Worm (Caenorhabditis elegans) whole organism, early embryonic: ENCODE measurements around the gene kin-33.

Experiments
- B0310.2 ChIP-seq: sonication (generic microtip); optimal IDR thresholded peaks from 2 replicates; lab custom pipeline; 2016; ENCODE audit warnings: mild to moderate bottlenecking, missing genetic modification characterization, missing compliant biosample characterization
- F13C5.2 ChIP-seq: sonication (generic microtip); optimal IDR thresholded peaks from 2 replicates; lab custom pipeline; 2017; ENCODE audit warnings: mild to moderate bottlenecking, missing genetic modification characterization, inconsistent platforms, missing compliant biosample characterization
- aly-1 ChIP-seq: sonication (generic microtip); optimal IDR thresholded peaks from 2 replicates; lab custom pipeline; 2016; ENCODE audit warnings: missing genetic modification characterization, missing compliant biosample characterization
- ama-1 ChIP-seq: fragments of 150-350 bp; optimal IDR thresholded peaks from 2 replicates; lab custom pipeline; 2014
- ceh-13 ChIP-seq: fragments of 200-800 bp; sonication (Bioruptor generic); optimal IDR thresholded peaks from 2 replicates; lab custom pipeline; 2018; ENCODE audit warnings: mild to moderate bottlenecking, missing genetic modification characterization, missing compliant biosample characterization
- ceh-36 ChIP-seq: sonication (generic microtip); optimal IDR thresholded peaks from 2 replicates; lab custom pipeline; 2016; ENCODE audit warnings: missing genetic modification characterization, inconsistent platforms, missing compliant biosample characterization
- ets-7 ChIP-seq: sonication (generic microtip); optimal IDR thresholded peaks from 2 replicates; lab custom pipeline; 2016; ENCODE audit warnings: missing genotype, missing genetic modification characterization, missing compliant biosample characterization
- flt-1 ChIP-seq: fragments of 200-800 bp; sonication (Bioruptor generic); IDR thresholded peaks from 2 replicates; pipeline ENCODE4 v1.3.6; 2022; ENCODE audit warnings: missing genetic modification characterization, missing compliant biosample characterization
- hmbx-1 ChIP-seq: sonication (generic microtip); optimal IDR thresholded peaks from 2 replicates; lab custom pipeline; 2016; ENCODE audit warnings: mild to moderate bottlenecking, missing genetic modification characterization, missing compliant biosample characterization
- hmg-4 ChIP-seq: fragments of 200-800 bp; sonication (Bioruptor generic); optimal IDR thresholded peaks from 2 replicates; lab custom pipeline; 2018; ENCODE audit warnings: mild to moderate bottlenecking, missing genetic modification characterization, missing compliant biosample characterization
- hnd-1 ChIP-seq: sonication (generic microtip); optimal IDR thresholded peaks from 2 replicates; lab custom pipeline; 2016; ENCODE audit warnings: missing genetic modification characterization, missing compliant biosample characterization
- pes-1 ChIP-seq: fragments of 200-800 bp; sonication (Bioruptor generic); IDR thresholded peaks from 2 replicates; pipeline ENCODE4 v1.3.6; 2022; ENCODE audit warnings: missing genetic modification reagents, missing genetic modification characterization, missing compliant biosample characterization
- scrt-1 ChIP-seq: fragments of 200-800 bp; sonication (Bioruptor generic); IDR thresholded peaks from 2 replicates; pipeline ENCODE4 v1.3.6; 2022; ENCODE audit warnings: missing genetic modification characterization, missing compliant biosample characterization
- sea-1 ChIP-seq: fragments of 200-800 bp; sonication (Bioruptor generic); conservative IDR thresholded peaks from 2 replicates; pipeline ENCODE4 v1.3.6; 2022; ENCODE audit warnings: missing genetic modification characterization, missing compliant biosample characterization
- tbx-11 ChIP-seq: fragments of 200-800 bp; sonication (Bioruptor generic); IDR thresholded peaks from 2 replicates; pipeline ENCODE4 v1.3.6; 2022; ENCODE audit warnings: missing genetic modification characterization, missing compliant biosample characterization
- tbx-37 ChIP-seq: fragments of 200-800 bp; sonication (Bioruptor generic); conservative IDR thresholded peaks from 2 replicates; pipeline ENCODE4 v1.3.6; 2022; ENCODE audit warnings: missing genetic modification reagents, missing genetic modification characterization, missing compliant biosample characterization
- tra-4 ChIP-seq: sonication (generic microtip); optimal IDR thresholded peaks from 2 replicates; lab custom pipeline; 2017; ENCODE audit warnings: missing genetic modification characterization, missing compliant biosample characterization

kin-33 gene

DNA sequence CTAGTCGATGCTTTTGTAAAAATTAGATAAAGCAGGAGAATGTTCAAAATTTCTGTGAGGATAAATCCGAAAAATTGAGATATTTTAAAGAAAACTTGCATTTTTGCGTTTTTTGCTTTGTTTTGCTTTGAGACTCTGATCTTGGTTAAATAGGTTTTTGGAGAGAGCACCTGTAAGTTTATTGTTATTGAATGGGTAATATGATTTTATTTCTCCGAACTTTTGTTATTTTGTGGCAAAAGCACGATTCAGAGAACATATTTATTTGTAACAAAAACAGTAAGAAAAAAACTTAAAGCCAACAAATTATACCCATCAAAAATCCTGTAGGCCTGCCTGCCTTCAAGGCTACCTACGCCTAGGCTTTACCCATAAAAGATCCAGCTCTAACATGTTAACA, 20.1 kb upstream of the kin-33 start, which contains the start of gene str-121:
Gene str-121 (minus strand): TSS at position 101 of the 400 bp plus-strand sequence.
- TF ChIP-seq ceh-13 (GFP tag; lab: Kevin White, UChicago) (no peak), ceh-36 (tag; lab: Kevin White, UChicago) (no peak), ets-7 (tag; lab: Kevin White, UChicago) (no peak), tra-4 (no peak), F13C5.2 (tag; lab: Kevin White, UChicago) (no peak), aly-1 (tag; lab: Kevin White, UChicago) (no peak), hmg-4 (GFP tag; lab: Kevin White, UChicago) (no peak), tbx-11 (GFP tag; lab: Robert Waterston, UW) (no peak), sea-1 (GFP tag; lab: Robert Waterston, UW) (no peak), B0310.2 (tag; lab: Kevin White, UChicago) (no peak), pes-1 (GFP tag; lab: Robert Waterston, UW) (no peak), tbx-37 (GFP tag; lab: Robert Waterston, UW) (no peak), ama-1 (no peak), scrt-1 (GFP tag; lab: Robert Waterston, UW) (no peak), flt-1 (no peak), hmbx-1 (tag; lab: Kevin White, UChicago) (no peak), hnd-1 (tag; lab: Kevin White, UChicago) (no peak)

DNA sequence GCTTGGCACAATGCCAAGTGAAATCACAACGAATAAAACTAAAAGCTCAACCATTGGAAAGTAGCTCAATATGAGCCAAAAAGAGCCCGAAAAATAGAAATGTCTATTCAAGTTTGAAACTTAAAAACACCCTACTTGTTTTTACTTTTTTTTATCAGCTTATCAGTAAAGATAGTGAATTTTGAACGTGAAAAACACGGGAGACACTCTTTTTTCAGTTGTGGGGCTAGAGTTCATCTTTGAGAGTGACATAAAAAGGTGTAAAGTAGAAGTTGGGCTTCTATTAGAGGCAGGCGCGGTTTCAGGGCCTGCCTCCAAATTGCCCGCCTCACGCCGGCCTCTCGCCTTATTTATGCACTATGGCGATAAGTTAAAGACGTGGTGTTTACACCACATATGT, 17.2 kb upstream of the kin-33 start, which contains the start of gene oac-39:
Gene oac-39 (minus strand): TSS at position 101 of the 400 bp plus-strand sequence.
- TF ChIP-seq hmg-4 (GFP tag; lab: Kevin White, UChicago) = no peak
- no peak for TF ChIP-seq aly-1 (tag; lab: Kevin White, UChicago)
- no peak for TF ChIP-seq tbx-37 (GFP tag; lab: Robert Waterston, UW)
- TF ChIP-seq hnd-1 (tag; lab: Kevin White, UChicago) = no peak
- no peak for TF ChIP-seq B0310.2 (tag; lab: Kevin White, UChicago)
- no peak for TF ChIP-seq flt-1
- no peak for TF ChIP-seq scrt-1 (GFP tag; lab: Robert Waterston, UW)
- no peak for TF ChIP-seq tbx-11 (GFP tag; lab: Robert Waterston, UW)
- TF ChIP-seq pes-1 (GFP tag; lab: Robert Waterston, UW) = no peak
- no peak for TF ChIP-seq F13C5.2 (tag; lab: Kevin White, UChicago)
- no peak for TF ChIP-seq sea-1 (GFP tag; lab: Robert Waterston, UW)
- no peak for TF ChIP-seq ets-7 (tag; lab: Kevin White, UChicago)
- TF ChIP-seq tra-4 = no peak
- no peak for TF ChIP-seq ama-1
- no peak for TF ChIP-seq hmbx-1 (tag; lab: Kevin White, UChicago)
- TF ChIP-seq ceh-13 (GFP tag; lab: Kevin White, UChicago) = no peak

DNA sequence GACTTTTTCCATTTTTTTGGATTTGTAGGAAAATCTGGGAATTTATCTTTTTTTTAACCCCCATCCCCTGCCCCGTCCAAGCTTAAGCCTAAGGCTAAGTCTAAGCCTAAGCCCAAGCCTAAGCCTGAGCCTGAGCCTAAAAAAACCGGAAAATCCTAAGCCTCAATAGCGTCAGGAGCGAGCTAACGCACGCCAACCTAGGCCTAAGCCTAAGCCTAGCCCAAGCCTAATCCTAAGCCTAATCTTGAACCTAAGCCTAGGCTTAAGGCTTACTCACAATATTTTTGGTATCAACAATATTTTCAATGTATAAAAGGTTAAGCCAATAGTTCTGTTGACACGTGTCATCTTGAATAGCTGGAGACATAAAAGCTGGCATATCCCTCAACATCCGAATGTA, 14.2 kb upstream of the kin-33 start:
- TF ChIP-seq hnd-1 (tag; lab: Kevin White, UChicago) = no peak
- no peak for TF ChIP-seq ceh-13 (GFP tag; lab: Kevin White, UChicago)
- TF ChIP-seq ceh-36 (tag; lab: Kevin White, UChicago) = peak; percentile 55
- no peak for TF ChIP-seq tbx-11 (GFP tag; lab: Robert Waterston, UW)
- no peak for TF ChIP-seq tbx-37 (GFP tag; lab: Robert Waterston, UW)
- no peak for TF ChIP-seq ama-1
- no peak for TF ChIP-seq aly-1 (tag; lab: Kevin White, UChicago)
- TF ChIP-seq sea-1 (GFP tag; lab: Robert Waterston, UW) = no peak

- TF ChIP-seq F13C5.2 (tag; lab: Kevin White, UChicago) (no peak), scrt-1 (GFP tag; lab: Robert Waterston, UW) (no peak), tbx-37 (GFP tag; lab: Robert Waterston, UW) (no peak), tbx-11 (GFP tag; lab: Robert Waterston, UW) (no peak), hmbx-1 (tag; lab: Kevin White, UChicago) (no peak), ceh-36 (tag; lab: Kevin White, UChicago) (no peak), ets-7 (tag; lab: Kevin White, UChicago) (no peak)
Observed at ce11 chrV:247576-247975, 13.1 kb upstream of the kin-33 start.

DNA sequence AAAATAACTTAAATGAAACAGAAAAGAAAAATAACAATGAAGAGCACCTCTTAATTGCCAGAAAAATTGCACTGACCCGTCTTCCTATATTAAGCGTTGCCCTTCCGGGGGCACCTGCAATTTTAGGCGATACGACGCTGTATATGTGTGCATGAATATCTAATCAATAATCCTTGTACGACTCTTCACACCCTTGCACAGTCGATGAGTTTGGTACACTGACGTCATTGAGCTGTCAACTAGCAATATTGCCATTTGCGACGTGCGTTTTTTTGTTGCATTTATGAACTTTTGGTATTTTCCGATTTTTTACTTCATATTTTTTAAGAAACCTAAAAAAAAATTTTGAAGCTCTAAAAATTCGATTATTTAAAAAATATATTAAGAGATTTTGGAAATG, 11.6 kb upstream of the kin-33 start, which contains the start of gene kin-34:
Gene kin-34 (minus strand): TSS at position 101 of the 400 bp plus-strand sequence.
- no peak for TF ChIP-seq sea-1 (GFP tag; lab: Robert Waterston, UW)
- TF ChIP-seq ama-1 = no peak
- TF ChIP-seq B0310.2 (tag; lab: Kevin White, UChicago) = no peak

DNA sequence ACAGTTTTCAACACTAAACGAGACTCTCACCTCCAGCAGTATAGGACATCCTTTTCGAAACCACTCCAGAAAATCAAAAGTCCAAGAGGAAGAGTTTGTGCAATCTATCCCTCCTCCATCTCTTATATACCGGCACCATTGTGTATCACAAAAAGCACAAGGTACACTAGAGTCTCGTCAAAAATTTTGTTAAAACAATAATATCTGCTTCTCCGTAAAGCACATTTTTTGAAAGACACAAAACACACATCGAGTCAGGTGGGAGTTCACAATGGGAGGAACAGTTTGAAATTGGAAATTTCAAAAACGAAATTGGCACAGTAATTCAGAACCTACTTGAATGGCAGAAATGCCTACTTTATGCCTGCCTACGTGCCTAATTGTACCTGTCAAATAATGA, 8.0 kb upstream of the kin-33 start, which contains the start of gene R02C2.7:
Gene R02C2.7 (minus strand): TSS at position 101 of the 400 bp plus-strand sequence.
- TF ChIP-seq hmbx-1 (tag; lab: Kevin White, UChicago) = no peak
- no peak for TF ChIP-seq ets-7 (tag; lab: Kevin White, UChicago)
- TF ChIP-seq ceh-13 (GFP tag; lab: Kevin White, UChicago) = no peak
- no peak for TF ChIP-seq pes-1 (GFP tag; lab: Robert Waterston, UW)
- TF ChIP-seq B0310.2 (tag; lab: Kevin White, UChicago) = no peak
- TF ChIP-seq sea-1 (GFP tag; lab: Robert Waterston, UW) = no peak
- no peak for TF ChIP-seq hmg-4 (GFP tag; lab: Kevin White, UChicago)
- TF ChIP-seq tbx-11 (GFP tag; lab: Robert Waterston, UW) = no peak
- TF ChIP-seq F13C5.2 (tag; lab: Kevin White, UChicago) = no peak

- TF ChIP-seq pes-1 (GFP tag; lab: Robert Waterston, UW) = no peak
- no peak for TF ChIP-seq ets-7 (tag; lab: Kevin White, UChicago)
- TF ChIP-seq scrt-1 (GFP tag; lab: Robert Waterston, UW) = no peak
- TF ChIP-seq ceh-13 (GFP tag; lab: Kevin White, UChicago) = no peak
- TF ChIP-seq tra-4 = no peak
- no peak for TF ChIP-seq sea-1 (GFP tag; lab: Robert Waterston, UW)
- no peak for TF ChIP-seq hmbx-1 (tag; lab: Kevin White, UChicago)
- no peak for TF ChIP-seq B0310.2 (tag; lab: Kevin White, UChicago)
- TF ChIP-seq tbx-37 (GFP tag; lab: Robert Waterston, UW) = no peak
- no peak for TF ChIP-seq hmg-4 (GFP tag; lab: Kevin White, UChicago)
- no peak for TF ChIP-seq ceh-36 (tag; lab: Kevin White, UChicago)
- TF ChIP-seq ama-1 = no peak
- TF ChIP-seq F13C5.2 (tag; lab: Kevin White, UChicago) = no peak
- no peak for TF ChIP-seq flt-1
Observed at ce11 chrV:240287-240686, 5.8 kb upstream of the kin-33 start, which contains the start of gene txt-2. Gene txt-2, minus strand, starts transcription at chrV:240500.
